Worm (Caenorhabditis elegans) whole organism, L4 larva: ENCODE data around the gene pdzd-8.

Experiments used
- T20F7.1 ChIP-seq: fragments of 200-800 bp; sonication (Bioruptor generic); optimal IDR thresholded peaks from 2 replicates; lab custom pipeline; 2018; ENCODE audit warnings: mild to moderate bottlenecking, missing genetic modification characterization, missing compliant biosample characterization
- Y75B8A.6 ChIP-seq: fragments of 200-800 bp; sonication (Bioruptor generic); IDR thresholded peaks from 2 replicates; pipeline ENCODE4 v1.3.6; 2022; ENCODE audit warnings: missing genetic modification reagents, missing genetic modification characterization, missing compliant biosample characterization
- aha-1 ChIP-seq: fragments of 150-350 bp; peaks from one replicate; lab custom pipeline; 2014; ENCODE audit warnings: missing biosample characterization, missing genetic modification characterization
- ama-1 ChIP-seq: fragments of 150-350 bp; optimal IDR thresholded peaks from 2 replicates; lab custom pipeline; 2014; ENCODE audit warnings: inconsistent platforms, mixed read lengths
- attf-4 ChIP-seq: sonication (generic microtip); optimal IDR thresholded peaks from 3 replicates; lab custom pipeline; 2017; ENCODE audit warnings: missing biosample characterization, missing genetic modification characterization
- ceh-20 ChIP-seq: fragments of 200-800 bp; sonication (Bioruptor generic); IDR thresholded peaks from 2 replicates; pipeline ENCODE4 v1.3.6; 2022; ENCODE audit warnings: missing genetic modification reagents, missing genetic modification characterization, missing compliant biosample characterization
- cey-2 ChIP-seq: sonication (generic microtip); optimal IDR thresholded peaks from 3 replicates; lab custom pipeline; 2017; ENCODE audit warnings: missing genetic modification characterization, mild to moderate bottlenecking, missing compliant biosample characterization, antibody characterized with exemption, borderline replicate concordance; ENCODE audit not compliant: insufficient read depth
- ctbp-1 ChIP-seq: fragments of 200-800 bp; sonication (Bioruptor generic); IDR thresholded peaks from 2 replicates; pipeline ENCODE4 v1.3.6; 2022; ENCODE audit warnings: missing genetic modification reagents, missing genetic modification characterization, missing compliant biosample characterization
- daf-19 ChIP-seq: fragments of 200-800 bp; sonication (Bioruptor generic); conservative IDR thresholded peaks from 2 replicates; pipeline ENCODE4 v1.3.6; 2022; ENCODE audit warnings: missing genetic modification characterization, missing compliant biosample characterization
- daf-8 ChIP-seq: fragments of 200-800 bp; sonication (Bioruptor generic); IDR thresholded peaks from 2 replicates; pipeline ENCODE4 v1.3.6; 2022; ENCODE audit warnings: missing genetic modification characterization, missing compliant biosample characterization
- dmd-6 ChIP-seq: fragments of 200-800 bp; sonication (Bioruptor generic); IDR thresholded peaks from 2 replicates; pipeline ENCODE4 v1.3.6; 2022; ENCODE audit warnings: missing genetic modification reagents, missing genetic modification characterization, missing compliant biosample characterization
- dmd-9 ChIP-seq: fragments of 200-800 bp; sonication (Bioruptor generic); IDR thresholded peaks from 2 replicates; pipeline ENCODE4 v1.3.6; 2022; ENCODE audit warnings: missing genetic modification reagents, missing genetic modification characterization, missing compliant biosample characterization
- dpl-1 ChIP-seq: fragments of 150-350 bp; optimal IDR thresholded peaks from 2 replicates; lab custom pipeline; 2014; ENCODE audit warnings: missing biosample characterization, missing genetic modification reagents, missing genetic modification characterization
- dve-1 ChIP-seq: sonication (generic microtip); optimal IDR thresholded peaks from 2 replicates; lab custom pipeline; 2017; ENCODE audit warnings: antibody characterized with exemption, mild to moderate bottlenecking, missing genetic modification characterization, missing compliant biosample characterization; ENCODE audit not compliant: insufficient read depth
- fos-1 ChIP-seq: fragments of 150-350 bp; optimal IDR thresholded peaks from 2 replicates; lab custom pipeline; 2014; ENCODE audit warnings: missing biosample characterization, missing genetic modification characterization
- hif-1 ChIP-seq, 2 experiments: sonication (generic microtip); optimal IDR thresholded peaks; 2 replicates each; lab custom pipeline; 2016 to 2017; ENCODE audit warnings: missing compliant biosample characterization in 2 of 2, missing genetic modification characterization in 2 of 2, missing genetic modification reagents in 2 of 2, missing genotype in 2 of 2, mild to moderate bottlenecking in 1 of 2
- hlh-11 ChIP-seq: fragments of 200-800 bp; sonication (Bioruptor generic); optimal IDR thresholded peaks from 2 replicates; lab custom pipeline; 2018; ENCODE audit warnings: mild to moderate bottlenecking, missing genetic modification characterization, missing compliant biosample characterization
- hlh-30 ChIP-seq: sonication (generic microtip); optimal IDR thresholded peaks from 2 replicates; lab custom pipeline; 2017; ENCODE audit warnings: antibody characterized with exemption, mild to moderate bottlenecking, missing genetic modification characterization, missing compliant biosample characterization; ENCODE audit not compliant: insufficient read depth
- hmg-1.1 ChIP-seq: fragments of 200-800 bp; sonication (Bioruptor generic); IDR thresholded peaks from 2 replicates; pipeline ENCODE4 v1.3.6; 2022; ENCODE audit warnings: missing genetic modification reagents, missing genetic modification characterization, missing compliant biosample characterization
- lin-1 ChIP-seq: fragments of 200-800 bp; sonication (Bioruptor generic); IDR thresholded peaks from 2 replicates; pipeline ENCODE4 v1.3.6; 2022; ENCODE audit warnings: missing genetic modification reagents, missing genetic modification characterization, missing compliant biosample characterization
- lin-13 ChIP-seq: fragments of 150-350 bp; optimal IDR thresholded peaks from 2 replicates; lab custom pipeline; 2014; ENCODE audit warnings: missing biosample characterization, missing genetic modification reagents, missing genetic modification characterization
- lsy-2 ChIP-seq, 2 experiments: fragments of 150-350 bp in 1 of 2; sonication (generic microtip) in 1 of 2; optimal IDR thresholded peaks; 2 replicates each; lab custom pipeline; 2014 to 2017; ENCODE audit warnings: missing biosample characterization in 2 of 2, missing genetic modification characterization in 2 of 2
- madf-9 ChIP-seq: fragments of 200-800 bp; sonication (Bioruptor generic); conservative IDR thresholded peaks from 2 replicates; pipeline ENCODE4 v1.3.6; 2022; ENCODE audit warnings: missing genetic modification reagents, missing genetic modification characterization, missing compliant biosample characterization
- mdl-1 ChIP-seq, 2 experiments: fragments of 150-350 bp in 1 of 2; sonication (generic microtip) in 1 of 2; optimal IDR thresholded peaks; 2 replicates each; lab custom pipeline; 2014 to 2017; ENCODE audit warnings: missing biosample characterization in 2 of 2, missing genetic modification characterization in 2 of 2
- mdt-29 ChIP-seq: fragments of 200-800 bp; sonication (Bioruptor generic); IDR thresholded peaks from 2 replicates; pipeline ENCODE4 v1.3.6; 2022; ENCODE audit warnings: missing genetic modification reagents, missing genetic modification characterization, missing compliant biosample characterization
- mep-1 ChIP-seq: fragments of 150-350 bp; sonication (generic microtip); optimal IDR thresholded peaks from 3 replicates; lab custom pipeline; 2014; ENCODE audit warnings: missing biosample characterization, missing genetic modification characterization
- mxl-2 ChIP-seq: fragments of 200-800 bp; sonication (Bioruptor generic); conservative IDR thresholded peaks from 2 replicates; pipeline ENCODE4 v1.3.6; 2022; ENCODE audit warnings: missing genetic modification reagents, missing genetic modification characterization, missing compliant biosample characterization
- mxl-3 ChIP-seq: fragments of 200-800 bp; sonication (Bioruptor generic); optimal IDR thresholded peaks from 2 replicates; lab custom pipeline; 2018; ENCODE audit warnings: mild to moderate bottlenecking, missing genetic modification characterization, missing compliant biosample characterization
- nhr-102 ChIP-seq: sonication (generic microtip); optimal IDR thresholded peaks from 2 replicates; lab custom pipeline; 2016; ENCODE audit warnings: mild to moderate bottlenecking, missing genetic modification characterization, moderate library complexity, missing compliant biosample characterization
- nhr-28 ChIP-seq: fragments of 150-350 bp; optimal IDR thresholded peaks from 2 replicates; lab custom pipeline; 2014; ENCODE audit warnings: missing biosample characterization, missing genetic modification characterization
- nhr-48 ChIP-seq: sonication (generic microtip); optimal IDR thresholded peaks from 2 replicates; lab custom pipeline; 2016; ENCODE audit warnings: mild to moderate bottlenecking, missing genetic modification characterization, missing compliant biosample characterization
- nhr-76 ChIP-seq: fragments of 150-350 bp; optimal IDR thresholded peaks from 2 replicates; lab custom pipeline; 2014; ENCODE audit warnings: missing biosample characterization, missing genetic modification characterization
- nhr-77 ChIP-seq: fragments of 150-350 bp; optimal IDR thresholded peaks from 2 replicates; lab custom pipeline; 2014; ENCODE audit warnings: missing biosample characterization, missing genetic modification characterization
- pha-4 ChIP-seq, 2 experiments: fragments of 150-350 bp in 1 of 2; fragments of 200-800 bp in 1 of 2; sonication (Bioruptor generic) in 1 of 2; IDR thresholded peaks in 1 of 2; optimal IDR thresholded peaks in 1 of 2; 2 replicates each; pipeline versions ENCODE4 v1.3.6 to Lab custom; 2014 to 2022; ENCODE audit warnings: missing genetic modification characterization in 2 of 2, missing genetic modification reagents in 2 of 2, missing biosample characterization in 1 of 2, missing compliant biosample characterization in 1 of 2
- pqm-1 ChIP-seq: sonication (generic microtip); optimal IDR thresholded peaks from 2 replicates; lab custom pipeline; 2017; ENCODE audit warnings: missing biosample characterization, missing genetic modification characterization
- sdz-12 ChIP-seq: fragments of 200-800 bp; sonication (Bioruptor generic); optimal IDR thresholded peaks from 2 replicates; lab custom pipeline; 2018; ENCODE audit warnings: mild to moderate bottlenecking, missing genetic modification characterization, missing compliant biosample characterization
- skn-1 ChIP-seq: fragments of 150-350 bp; optimal IDR thresholded peaks from 2 replicates; lab custom pipeline; 2014; ENCODE audit warnings: missing biosample characterization, missing genetic modification characterization
- snpc-4 ChIP-seq: fragments of 150-350 bp; optimal IDR thresholded peaks from 2 replicates; lab custom pipeline; 2014; ENCODE audit warnings: missing biosample characterization, missing genetic modification characterization
- spr-1 ChIP-seq: sonication (generic microtip); optimal IDR thresholded peaks from 2 replicates; lab custom pipeline; 2016; ENCODE audit warnings: mild to moderate bottlenecking, missing genetic modification characterization, missing compliant biosample characterization
- tag-97 ChIP-seq: fragments of 200-800 bp; sonication (Bioruptor generic); IDR thresholded peaks from 2 replicates; pipeline ENCODE4 v1.3.6; 2022; ENCODE audit warnings: missing genetic modification characterization, missing compliant biosample characterization
- tra-1 ChIP-seq: fragments of 200-800 bp; sonication (Bioruptor generic); IDR thresholded peaks from 2 replicates; pipeline ENCODE4 v1.3.6; 2022; ENCODE audit warnings: missing genetic modification reagents, missing genetic modification characterization, missing compliant biosample characterization
- unc-62 ChIP-seq, 3 experiments: fragments of 150-350 bp in 1 of 3; sonication (generic microtip); optimal IDR thresholded peaks in 2 of 3; peaks in 1 of 3; 1 replicate in 1 of 3; 2 replicates in 2 of 3; lab custom pipeline; 2014 to 2017; ENCODE audit warnings: missing biosample characterization in 3 of 3, missing genetic modification characterization in 3 of 3, missing genetic modification reagents in 3 of 3, missing genotype in 1 of 3

The pdzd-8 gene

DNA sequence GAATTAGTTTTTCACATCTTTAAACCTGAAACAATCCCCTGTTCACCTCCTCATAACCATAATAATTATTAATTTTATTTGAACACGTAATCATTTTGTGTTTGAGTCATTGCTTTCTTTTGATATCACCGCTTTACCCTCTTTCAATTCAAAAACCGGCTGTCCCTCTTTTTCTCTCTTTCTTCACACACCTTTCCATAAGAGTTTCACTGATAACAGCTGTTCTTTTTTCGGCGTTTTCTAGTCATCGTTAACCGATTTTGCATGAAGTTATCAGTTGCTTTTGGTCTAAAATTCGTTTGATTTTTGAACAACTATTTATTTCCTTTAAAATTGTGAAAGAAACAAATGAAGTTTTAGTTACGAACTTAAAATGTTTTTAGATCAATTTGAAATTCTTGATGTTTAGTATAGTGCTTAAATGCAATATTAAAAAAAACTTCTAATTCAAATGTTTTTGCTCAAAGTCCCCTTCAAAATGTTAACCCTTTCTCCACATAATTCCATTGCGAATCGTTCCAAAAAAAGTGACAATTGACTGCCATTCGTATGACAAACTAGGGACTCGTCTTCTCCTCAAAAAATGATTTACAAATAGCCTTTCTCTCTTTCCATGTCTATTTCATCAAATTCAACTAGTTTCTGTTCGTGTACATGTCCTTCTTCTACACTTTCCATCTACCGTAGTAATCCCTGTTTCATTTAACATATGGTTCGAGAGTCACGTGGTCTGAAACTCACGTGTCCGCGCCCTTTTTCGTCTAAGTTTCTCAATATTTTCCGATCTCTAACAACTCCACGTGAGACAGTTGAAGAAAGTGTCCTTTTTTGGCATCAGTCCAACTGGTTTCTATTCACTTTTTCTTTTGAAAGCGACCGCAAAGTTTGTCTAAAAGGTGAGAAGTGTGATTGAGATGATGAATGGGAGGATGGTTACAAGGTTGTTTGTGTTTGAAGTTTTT lies 26.0 kb upstream of the pdzd-8 start:
- TF ChIP-seq snpc-4 (tag; lab: Kevin White, UChicago): no peak
- peak; percentile 73; the same call in 1 of the 2 replicates for TF ChIP-seq mxl-2 (GFP tag; lab: Robert Waterston, UW)
- peak; percentile 76 for TF ChIP-seq mdt-29
- TF ChIP-seq pha-4 (GFP tag; IDR thresholded peaks at IDR 0.05; lab: Robert Waterston, UW): no peak
- no peak for TF ChIP-seq pha-4 (tag; optimal IDR thresholded peaks at IDR 0.05; lab: Kevin White, UChicago)
- TF ChIP-seq aha-1 (tag; lab: Kevin White, UChicago): no peak
- no peak for TF ChIP-seq ama-1 (lab: Kevin White, UChicago)
- peak; percentile 84 for TF ChIP-seq ceh-20 (GFP tag; lab: Robert Waterston, UW)
- peak; percentile 59 for TF ChIP-seq nhr-77 (tag; lab: Kevin White, UChicago)
- TF ChIP-seq nhr-28: peak; percentile 90
- TF ChIP-seq nhr-48 (tag; lab: Kevin White, UChicago): peak; percentile 73
- TF ChIP-seq Y75B8A.6 (GFP tag; lab: Robert Waterston, UW): no peak
- peak; percentile 92 for TF ChIP-seq dmd-6 (GFP tag; lab: Robert Waterston, UW)
- TF ChIP-seq lsy-2 (tag; optimal IDR thresholded peaks at IDR 0.05; lab: Kevin White, UChicago): peak in 1 of 2 experiments; percentile 82
- TF ChIP-seq lin-13 (GFP tag; lab: Kevin White, UChicago): peak; percentile 39
- no peak for TF ChIP-seq hif-1 (tag; optimal IDR thresholded peaks at IDR 0.05; lab: Kevin White, UChicago)
- TF ChIP-seq mdl-1 (tag; optimal IDR thresholded peaks at IDR 0.05; lab: Kevin White, UChicago): peak; percentile 73 to 97
- no peak for TF ChIP-seq spr-1
- no peak for TF ChIP-seq fos-1 (tag; lab: Kevin White, UChicago)
- peak in 1 of 2 experiments; percentile 96 for TF ChIP-seq unc-62 (GFP tag; optimal IDR thresholded peaks at IDR 0.05 in 1 of 2; lab: Kevin White, UChicago)
- TF ChIP-seq unc-62 (tag; optimal IDR thresholded peaks at IDR 0.05; lab: Kevin White, UChicago): no peak
- peak; percentile 9 for TF ChIP-seq dpl-1 (GFP tag; lab: Kevin White, UChicago)
- no peak for TF ChIP-seq daf-8 (GFP tag; lab: Robert Waterston, UW)
- no peak for TF ChIP-seq daf-19 (GFP tag; lab: Robert Waterston, UW)
- peak; percentile 96 for TF ChIP-seq tra-1 (GFP tag; lab: Robert Waterston, UW)
- peak; percentile 15 for TF ChIP-seq nhr-76 (tag; lab: Kevin White, UChicago)
- peak; percentile 73 for TF ChIP-seq mep-1 (tag; lab: Kevin White, UChicago)
- TF ChIP-seq hlh-30 (tag; lab: Kevin White, UChicago): peak; percentile 97
- no peak for TF ChIP-seq tag-97
- TF ChIP-seq T20F7.1: peak; percentile 60
- TF ChIP-seq cey-2 (tag; lab: Kevin White, UChicago): peak; percentile 91
- TF ChIP-seq dve-1 (tag; lab: Kevin White, UChicago): peak; percentile 87
- no peak for TF ChIP-seq lin-1
- peak; percentile 49 for TF ChIP-seq ctbp-1 (GFP tag; lab: Robert Waterston, UW)
- peak; percentile 89 for TF ChIP-seq mxl-3 (GFP tag; lab: Kevin White, UChicago)
- TF ChIP-seq sdz-12: no peak
- TF ChIP-seq dmd-9: no peak
- TF ChIP-seq hlh-11 (tag; lab: Kevin White, UChicago): peak; percentile 95
- TF ChIP-seq hmg-1.1 (GFP tag; lab: Robert Waterston, UW): peak; percentile 45; the same call in 1 of the 2 replicates
- peak; percentile 93 for TF ChIP-seq pqm-1
- 0 out of 2 replicates have a peak, but pooled peaks have one; percentile 24 for TF ChIP-seq madf-9 (GFP tag; lab: Robert Waterston, UW)
- no peak for TF ChIP-seq skn-1 (tag; lab: Kevin White, UChicago)
- no peak for TF ChIP-seq attf-4 (tag; lab: Kevin White, UChicago)
- peak; percentile 40 for TF ChIP-seq nhr-102 (tag; lab: Kevin White, UChicago)
- TF ChIP-seq, all 104 proteins: peak for 26
